ENCODE assay signal across 3 worm cellular contexts in the genomic region with DNA sequence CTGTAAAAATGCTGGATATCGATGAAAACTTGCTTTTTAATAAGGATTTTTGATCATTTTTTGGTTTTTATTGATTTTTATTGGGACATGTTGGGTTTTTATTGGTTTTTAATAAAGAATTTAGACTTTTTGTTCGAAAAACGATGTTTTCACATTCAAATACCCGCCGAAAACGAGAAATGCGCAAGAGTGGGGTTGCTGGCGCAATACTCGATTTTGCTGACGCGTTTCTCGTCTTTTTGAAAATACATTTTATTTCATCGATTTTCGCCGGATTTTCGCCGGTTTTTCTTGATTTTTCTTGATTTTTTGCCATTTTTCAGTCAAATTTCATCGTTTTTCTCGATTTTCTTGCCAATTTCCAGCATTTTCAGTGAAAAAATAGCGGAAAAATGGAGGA.
A peak's percentile ranks its signal among the peaks of the same experiment; 100 is the strongest.
TF ChIP-seq lines count a peak whose summit lies in the region.

A gene (plus strand): TSS at position 375 of the 400 bp plus-strand sequence.

TF ChIP-seq in whole organism, L1 larva, 84 proteins besides CTCF, POLR2A, EP300 and RAD21 (continued from another document and continues in another):
- TF ChIP-seq pqm-1 (tag; optimal IDR thresholded peaks at IDR 0.05; lab: Kevin White, UChicago) (no peak), lin-13 (GFP tag; optimal IDR thresholded peaks at IDR 0.05; lab: Kevin White, UChicago) (peak; percentile 90), Y116A8C.19 (tag; optimal IDR thresholded peaks at IDR 0.05; lab: Kevin White, UChicago; ENCODE audit: borderline replicate concordance) (no peak), rnt-1 (tag; optimal IDR thresholded peaks at IDR 0.05; lab: Kevin White, UChicago) (peak; percentile 95), nhr-76 (tag; optimal IDR thresholded peaks at IDR 0.05; lab: Kevin White, UChicago) (no peak), nhr-12 (tag; optimal IDR thresholded peaks at IDR 0.05; lab: Kevin White, UChicago) (no peak), nhr-90 (tag; optimal IDR thresholded peaks at IDR 0.05; lab: Kevin White, UChicago; ENCODE audit: poor library complexity) (peak; percentile 86), lin-35 (GFP tag; optimal IDR thresholded peaks at IDR 0.05; lab: Kevin White, UChicago) (peak; percentile 97 to 99), egl-13 (tag; optimal IDR thresholded peaks at IDR 0.05; lab: Kevin White, UChicago) (peak; percentile 62), elt-2 (tag; optimal IDR thresholded peaks at IDR 0.05; lab: Kevin White, UChicago) (peak; percentile 41), ceh-88 (GFP tag; IDR thresholded peaks at IDR 0.05; lab: Robert Waterston, UW) (peak; percentile 37; the same call in 1 of the 2 replicates), ama-1 (optimal IDR thresholded peaks at IDR 0.05; lab: Kevin White, UChicago) (peak; percentile 50), nhr-28 (tag; optimal IDR thresholded peaks at IDR 0.05; lab: Kevin White, UChicago) (no peak), ztf-4 (tag; optimal IDR thresholded peaks at IDR 0.05; lab: Kevin White, UChicago) (no peak), hlh-17 (GFP tag; optimal IDR thresholded peaks at IDR 0.05; lab: Kevin White, UChicago; ENCODE audit: borderline replicate concordance) (no peak), ceh-8 (GFP tag; optimal IDR thresholded peaks at IDR 0.05; lab: Kevin White, UChicago) (peak; percentile 86), lsy-2 (tag; optimal IDR thresholded peaks at IDR 0.05; lab: Kevin White, UChicago) (peak; percentile 92 to 93), snu-23 (GFP tag; optimal IDR thresholded peaks at IDR 0.05; lab: Kevin White, UChicago) (peak; percentile 92), F16B12.6 (tag; optimal IDR thresholded peaks at IDR 0.05; lab: Kevin White, UChicago) (peak; percentile 70), fkh-4 (tag; optimal IDR thresholded peaks at IDR 0.05; lab: Kevin White, UChicago; ENCODE audit: borderline replicate concordance) (peak; percentile 53), nhr-47 (tag; optimal IDR thresholded peaks at IDR 0.05; lab: Kevin White, UChicago) (peak; percentile 95), unc-62 (GFP tag; optimal IDR thresholded peaks at IDR 0.05; lab: Kevin White, UChicago) (no peak), blmp-1 (tag; optimal IDR thresholded peaks at IDR 0.05; lab: Kevin White, UChicago) (peak; percentile 75), C04F5.9 (tag; optimal IDR thresholded peaks at IDR 0.05; lab: Kevin White, UChicago) (peak; percentile 37), sox-4 (tag; optimal IDR thresholded peaks at IDR 0.05; lab: Kevin White, UChicago) (peak; percentile 51), dsc-1 (tag; optimal IDR thresholded peaks at IDR 0.05; lab: Kevin White, UChicago) (peak; percentile 86), alr-1 (tag; optimal IDR thresholded peaks at IDR 0.05; lab: Kevin White, UChicago; ENCODE audit: borderline replicate concordance) (no peak), tlp-1 (tag; optimal IDR thresholded peaks at IDR 0.05; lab: Kevin White, UChicago) (no peak), nhr-77 (tag; optimal IDR thresholded peaks at IDR 0.05; lab: Kevin White, UChicago) (peak; percentile 73), ceh-82 (tag; optimal IDR thresholded peaks at IDR 0.05; lab: Kevin White, UChicago) (peak; percentile 94), zag-1 (tag; optimal IDR thresholded peaks at IDR 0.05; lab: Kevin White, UChicago) (peak; percentile 32), pag-3 (tag; optimal IDR thresholded peaks at IDR 0.05; lab: Kevin White, UChicago; ENCODE audit: borderline replicate concordance, insufficient read depth) (no peak), isw-1 (GFP tag; IDR thresholded peaks at IDR 0.05; lab: Robert Waterston, UW) (peak; percentile 81), grh-1 (GFP tag; IDR thresholded peaks at IDR 0.05; lab: Robert Waterston, UW) (peak; percentile 88), sup-37 (GFP tag; optimal IDR thresholded peaks at IDR 0.05; lab: Kevin White, UChicago) (peak; percentile 73), aha-1 (tag; optimal IDR thresholded peaks at IDR 0.05; lab: Kevin White, UChicago) (peak; percentile 24), vab-15 (tag; optimal IDR thresholded peaks at IDR 0.05; lab: Kevin White, UChicago) (no peak), snpc-4 (tag; optimal IDR thresholded peaks at IDR 0.05; lab: Kevin White, UChicago) (peak; percentile 59), egl-27 (tag; optimal IDR thresholded peaks at IDR 0.05; lab: Kevin White, UChicago) (no peak), nhr-237 (tag; optimal IDR thresholded peaks at IDR 0.05; lab: Kevin White, UChicago) (peak; percentile 33), dpl-1 (GFP tag; optimal IDR thresholded peaks at IDR 0.05; lab: Kevin White, UChicago) (peak; percentile 98 to 99 (median 99))

TF ChIP-seq in whole organism, L3 larva, 47 proteins besides CTCF, POLR2A, EP300 and RAD21 (continued from another document):
- TF ChIP-seq egl-5 (tag; optimal IDR thresholded peaks at IDR 0.05; lab: Kevin White, UChicago) (peak; percentile 28), egl-27 (tag; optimal IDR thresholded peaks at IDR 0.05; lab: Kevin White, UChicago) (peak; percentile 59), nhr-25 (tag; optimal IDR thresholded peaks at IDR 0.05; lab: Kevin White, UChicago) (peak; percentile 63), elt-2 (tag; optimal IDR thresholded peaks at IDR 0.05; lab: Kevin White, UChicago) (peak; percentile 49), elt-1 (tag; optimal IDR thresholded peaks at IDR 0.05; lab: Kevin White, UChicago) (peak; percentile 8), sea-2 (GFP tag; optimal IDR thresholded peaks at IDR 0.05; lab: Kevin White, UChicago) (no peak), daf-12 (tag; optimal IDR thresholded peaks at IDR 0.05; lab: Kevin White, UChicago) (no peak), lin-39 (tag; optimal IDR thresholded peaks at IDR 0.05; lab: Kevin White, UChicago) (peak; percentile 22), nhr-23 (tag; optimal IDR thresholded peaks at IDR 0.05; lab: Kevin White, UChicago) (peak; percentile 75), lin-15B (tag; optimal IDR thresholded peaks at IDR 0.05; lab: Kevin White, UChicago) (peak; percentile 86), ceh-82 (tag; optimal IDR thresholded peaks at IDR 0.05; lab: Kevin White, UChicago) (peak; percentile 67), nfya-1 (tag; optimal IDR thresholded peaks at IDR 0.05; lab: Kevin White, UChicago; ENCODE audit: insufficient read depth) (peak; percentile 84), ZK546.5 (tag; optimal IDR thresholded peaks at IDR 0.05; lab: Kevin White, UChicago) (no peak), lsy-12 (tag; optimal IDR thresholded peaks at IDR 0.05; lab: Kevin White, UChicago) (peak; percentile 77), pha-4 (tag; optimal IDR thresholded peaks at IDR 0.05; lab: Kevin White, UChicago) (peak; percentile 91), ceh-28 (tag; optimal IDR thresholded peaks at IDR 0.05; lab: Kevin White, UChicago) (peak; percentile 76), aly-2 (tag; optimal IDR thresholded peaks at IDR 0.05; lab: Kevin White, UChicago) (peak; percentile 57), mdl-1 (tag; optimal IDR thresholded peaks at IDR 0.05; lab: Kevin White, UChicago) (no peak), R02D3.7 (tag; optimal IDR thresholded peaks at IDR 0.05; lab: Kevin White, UChicago) (peak; percentile 67)

TF ChIP-seq in whole organism, young adult, 124 proteins besides CTCF, POLR2A, EP300 and RAD21 (continued from another document):
- peak; percentile 1 for TF ChIP-seq madf-10 (tag; optimal IDR thresholded peaks at IDR 0.05; lab: Kevin White, UChicago)
- peak; percentile 51; the same call in 1 of the 2 replicates for TF ChIP-seq hsf-1 (GFP tag; IDR thresholded peaks at IDR 0.05; lab: Robert Waterston, UW)
- no peak for TF ChIP-seq hlh-26 (GFP tag; conservative IDR thresholded peaks at IDR 0.05; lab: Robert Waterston, UW)
- peak; percentile 38 for TF ChIP-seq chd-7 (tag; optimal IDR thresholded peaks at IDR 0.05; lab: Kevin White, UChicago)
- TF ChIP-seq F52B5.7 (tag; optimal IDR thresholded peaks at IDR 0.05; lab: Kevin White, UChicago), result no peak
- peak; percentile 77 for TF ChIP-seq F33H1.4 (GFP tag; IDR thresholded peaks at IDR 0.05; lab: Robert Waterston, UW)
- TF ChIP-seq hrde-1 (tag; optimal IDR thresholded peaks at IDR 0.05; lab: Kevin White, UChicago; ENCODE audit: borderline replicate concordance), result peak; percentile 12
- no peak for TF ChIP-seq rec-8 (tag; optimal IDR thresholded peaks at IDR 0.05; lab: Kevin White, UChicago)
- peak; percentile 25 for TF ChIP-seq B0035.1 (tag; optimal IDR thresholded peaks at IDR 0.05; lab: Kevin White, UChicago)
- TF ChIP-seq egrh-3 (GFP tag; IDR thresholded peaks at IDR 0.05; lab: Robert Waterston, UW), result no peak
- peak; percentile 73; the same call in 1 of the 2 replicates for TF ChIP-seq madf-3 (GFP tag; IDR thresholded peaks at IDR 0.05; lab: Robert Waterston, UW)
- TF ChIP-seq ceh-27 (GFP tag; optimal IDR thresholded peaks at IDR 0.05; lab: Kevin White, UChicago), result peak; percentile 14
- peak; percentile 90 for TF ChIP-seq ekl-4 (GFP tag; IDR thresholded peaks at IDR 0.05; lab: Robert Waterston, UW)
- TF ChIP-seq gei-17 (GFP tag; optimal IDR thresholded peaks at IDR 0.05; lab: Kevin White, UChicago), result peak; percentile 66
- TF ChIP-seq F49E8.2 (tag; optimal IDR thresholded peaks at IDR 0.05; lab: Kevin White, UChicago; ENCODE audit: insufficient read depth), result peak; percentile 49
- no peak for TF ChIP-seq nfya-1 (tag; optimal IDR thresholded peaks at IDR 0.05; lab: Kevin White, UChicago; ENCODE audit: borderline replicate concordance, insufficient read depth)
- TF ChIP-seq Y53G8AR.9 (GFP tag; conservative IDR thresholded peaks at IDR 0.05; lab: Robert Waterston, UW), result peak; percentile 94
- TF ChIP-seq nhr-80 (tag; optimal IDR thresholded peaks at IDR 0.05; lab: Kevin White, UChicago), result peak; percentile 7
- TF ChIP-seq lin-35 (GFP tag; optimal IDR thresholded peaks at IDR 0.05; lab: Kevin White, UChicago), result peak; percentile 57 to 95 (median 76)
- TF ChIP-seq cebp-1 (GFP tag; IDR thresholded peaks at IDR 0.05; lab: Robert Waterston, UW), result no peak
- peak; percentile 77 for TF ChIP-seq cebp-1 (tag; optimal IDR thresholded peaks at IDR 0.05; lab: Kevin White, UChicago)
- peak; percentile 98 for TF ChIP-seq ztf-18 (tag; optimal IDR thresholded peaks at IDR 0.05; lab: Kevin White, UChicago)
- 0 out of 2 replicates have a peak, but pooled peaks have one; percentile 35 for TF ChIP-seq F37B4.10 (GFP tag; IDR thresholded peaks at IDR 0.05; lab: Robert Waterston, UW)
- TF ChIP-seq unc-130 (GFP tag; optimal IDR thresholded peaks at IDR 0.05; lab: Kevin White, UChicago), result no peak
- TF ChIP-seq C06A6.2 (GFP tag; conservative IDR thresholded peaks at IDR 0.05; lab: Robert Waterston, UW), result 0 out of 2 replicates have a peak, but pooled peaks have one; percentile 19
- no peak for TF ChIP-seq B0019.2 (GFP tag; conservative IDR thresholded peaks at IDR 0.05; lab: Robert Waterston, UW)
- TF ChIP-seq egl-44 (GFP tag; IDR thresholded peaks at IDR 0.05; lab: Robert Waterston, UW), result 0 out of 2 replicates have a peak, but pooled peaks have one; percentile 18
- no peak for TF ChIP-seq bed-2 (GFP tag; IDR thresholded peaks at IDR 0.05; lab: Robert Waterston, UW)
- TF ChIP-seq snpc-1.3 (tag; optimal IDR thresholded peaks at IDR 0.05; lab: Kevin White, UChicago; ENCODE audit: insufficient read depth), result no peak
- TF ChIP-seq lir-1 (GFP tag; conservative IDR thresholded peaks at IDR 0.05; lab: Robert Waterston, UW), result peak; percentile 56; the same call in 1 of the 2 replicates
- TF ChIP-seq lsl-1 (GFP tag; optimal IDR thresholded peaks at IDR 0.05; lab: Kevin White, UChicago), result peak; percentile 77
- TF ChIP-seq lin-40 (tag; optimal IDR thresholded peaks at IDR 0.05; lab: Kevin White, UChicago), result peak; percentile 88
- TF ChIP-seq lin-54 (GFP tag; optimal IDR thresholded peaks at IDR 0.05; lab: Kevin White, UChicago), result peak; percentile 98
- no peak for TF ChIP-seq ZK185.1 (tag; optimal IDR thresholded peaks at IDR 0.05; lab: Kevin White, UChicago; ENCODE audit: poor library complexity, severe bottlenecking)
- peak; percentile 42 for TF ChIP-seq F23B12.7 (tag; optimal IDR thresholded peaks at IDR 0.05; lab: Kevin White, UChicago; ENCODE audit: insufficient read depth)
- peak; percentile 82 for TF ChIP-seq dox-1 (GFP tag; IDR thresholded peaks at IDR 0.05; lab: Robert Waterston, UW)
- TF ChIP-seq fkh-3 (tag; optimal IDR thresholded peaks at IDR 0.05; lab: Kevin White, UChicago), result no peak
- TF ChIP-seq hlh-12 (tag; optimal IDR thresholded peaks at IDR 0.05; lab: Kevin White, UChicago), result no peak
- peak; percentile 76 for TF ChIP-seq snpc-3.4 (tag; optimal IDR thresholded peaks at IDR 0.05; lab: Kevin White, UChicago)
- peak; percentile 85 for TF ChIP-seq nfyb-1 (GFP tag; IDR thresholded peaks at IDR 0.05; lab: Robert Waterston, UW)
- TF ChIP-seq zim-3 (tag; optimal IDR thresholded peaks at IDR 0.05; lab: Kevin White, UChicago), result peak; percentile 26
- TF ChIP-seq attf-3 (GFP tag; conservative IDR thresholded peaks at IDR 0.05; lab: Robert Waterston, UW), result peak; percentile 43; the same call in 1 of the 2 replicates
- peak; percentile 26 for TF ChIP-seq pha-4 (tag; optimal IDR thresholded peaks at IDR 0.05; lab: Kevin White, UChicago)
- TF ChIP-seq mcd-1 (GFP tag; IDR thresholded peaks at IDR 0.05; lab: Robert Waterston, UW), result peak; percentile 92
- peak; percentile 49; the same call in 1 of the 2 replicates for TF ChIP-seq Y95B8A.8 (GFP tag; IDR thresholded peaks at IDR 0.05; lab: Robert Waterston, UW)
- TF ChIP-seq dpl-1 (GFP tag; optimal IDR thresholded peaks at IDR 0.05; lab: Kevin White, UChicago), result peak; percentile 95
TF ChIP-seq in whole organism, young adult: peak in this region for 57.
